Worm (Caenorhabditis elegans): Measurements from ENCODE around the gene fkh-7.

- TF ChIP-seq nfya-2 (GFP tag; IDR thresholded peaks at IDR 0.05) (no peak), hmg-20 (GFP tag; IDR thresholded peaks at IDR 0.05) (no peak), B0035.1 (tag; optimal IDR thresholded peaks at IDR 0.05) (no peak), hlh-26 (GFP tag; conservative IDR thresholded peaks at IDR 0.05) (no peak), aptf-3 (GFP tag; IDR thresholded peaks at IDR 0.05) (no peak), F10E7.11 (tag; optimal IDR thresholded peaks at IDR 0.05) (no peak), attf-5 (GFP tag; optimal IDR thresholded peaks at IDR 0.05) (no peak), unc-130 (GFP tag; optimal IDR thresholded peaks at IDR 0.05) (no peak), athp-1 (tag; optimal IDR thresholded peaks at IDR 0.05) (no peak), egl-18 (GFP tag; IDR thresholded peaks at IDR 0.05) (no peak), snpc-4 (GFP tag; optimal IDR thresholded peaks at IDR 0.05) (no peak), snpc-4 (tag; optimal IDR thresholded peaks at IDR 0.05) (no peak)
These were observed 73.7 kb downstream of the fkh-7 start for ce11 chrIV:5658225-5658624.
